Worm (Caenorhabditis elegans) whole organism, L4 larva: ENCODE measurements around the gene smex-1.
"Not testable (repeated sequence)": the region's sequence is repeated elsewhere in the genome, so short reads cannot be mapped to it uniquely, and the experiment has no call there.

Source experiments
- F26F4.8 ChIP-seq: fragments of 200-800 bp; sonication (Bioruptor generic); conservative IDR thresholded peaks from 2 replicates; pipeline ENCODE4 v1.3.6; 2022; ENCODE audit warnings: missing genetic modification characterization, missing compliant biosample characterization
- F49E8.2 ChIP-seq: sonication (generic microtip); optimal IDR thresholded peaks from 2 replicates; lab custom pipeline; 2016; ENCODE audit warnings: missing compliant biosample characterization, mild to moderate bottlenecking, missing genetic modification characterization, borderline replicate concordance
- T20F7.1 ChIP-seq: fragments of 200-800 bp; sonication (Bioruptor generic); optimal IDR thresholded peaks from 2 replicates; lab custom pipeline; 2018; ENCODE audit warnings: mild to moderate bottlenecking, missing genetic modification characterization, missing compliant biosample characterization
- T26A8.4 ChIP-seq: fragments of 200-800 bp; sonication (Bioruptor generic); IDR thresholded peaks from 2 replicates; pipeline ENCODE4 v1.3.6; 2022; ENCODE audit warnings: missing genetic modification characterization, missing compliant biosample characterization
- Y105C5A.15 ChIP-seq: fragments of 200-800 bp; sonication (Bioruptor generic); IDR thresholded peaks from 2 replicates; pipeline ENCODE4 v1.3.6; 2022; ENCODE audit warnings: missing genetic modification characterization, missing compliant biosample characterization
- ZK546.5 ChIP-seq, 2 experiments: sonication (generic microtip); optimal IDR thresholded peaks; 2 replicates each; lab custom pipeline; 2017; ENCODE audit warnings: missing biosample characterization in 2 of 2, missing genetic modification characterization in 2 of 2
- ama-1 ChIP-seq: fragments of 150-350 bp; optimal IDR thresholded peaks from 2 replicates; lab custom pipeline; 2014; ENCODE audit warnings: inconsistent platforms, mixed read lengths
- arid-1 ChIP-seq: fragments of 200-800 bp; sonication (Bioruptor generic); conservative IDR thresholded peaks from 2 replicates; pipeline ENCODE4 v1.3.6; 2022; ENCODE audit warnings: missing genetic modification reagents, missing genetic modification characterization, missing compliant biosample characterization
- ceh-20 ChIP-seq: fragments of 200-800 bp; sonication (Bioruptor generic); IDR thresholded peaks from 2 replicates; pipeline ENCODE4 v1.3.6; 2022; ENCODE audit warnings: missing genetic modification reagents, missing genetic modification characterization, missing compliant biosample characterization
- ceh-28 ChIP-seq: fragments of 150-350 bp; optimal IDR thresholded peaks from 2 replicates; lab custom pipeline; 2014; ENCODE audit warnings: missing biosample characterization, missing genetic modification reagents, missing genetic modification characterization
- ctbp-1 ChIP-seq: fragments of 200-800 bp; sonication (Bioruptor generic); IDR thresholded peaks from 2 replicates; pipeline ENCODE4 v1.3.6; 2022; ENCODE audit warnings: missing genetic modification reagents, missing genetic modification characterization, missing compliant biosample characterization
- daf-8 ChIP-seq: fragments of 200-800 bp; sonication (Bioruptor generic); IDR thresholded peaks from 2 replicates; pipeline ENCODE4 v1.3.6; 2022; ENCODE audit warnings: missing genetic modification characterization, missing compliant biosample characterization
- fkh-10 ChIP-seq: fragments of 150-350 bp; optimal IDR thresholded peaks from 2 replicates; lab custom pipeline; 2014; ENCODE audit warnings: missing biosample characterization, missing genetic modification reagents, missing genetic modification characterization
- gei-8 ChIP-seq: fragments of 200-800 bp; sonication (Bioruptor generic); optimal IDR thresholded peaks from 2 replicates; lab custom pipeline; 2018; ENCODE audit warnings: mild to moderate bottlenecking, missing genetic modification characterization, missing compliant biosample characterization
- hlh-30 ChIP-seq: sonication (generic microtip); optimal IDR thresholded peaks from 2 replicates; lab custom pipeline; 2017; ENCODE audit warnings: antibody characterized with exemption, mild to moderate bottlenecking, missing genetic modification characterization, missing compliant biosample characterization; ENCODE audit not compliant: insufficient read depth
- hmg-1.1 ChIP-seq: fragments of 200-800 bp; sonication (Bioruptor generic); IDR thresholded peaks from 2 replicates; pipeline ENCODE4 v1.3.6; 2022; ENCODE audit warnings: missing genetic modification reagents, missing genetic modification characterization, missing compliant biosample characterization
- lim-7 ChIP-seq: fragments of 200-800 bp; sonication (Bioruptor generic); IDR thresholded peaks from 2 replicates; pipeline ENCODE4 v1.3.6; 2022; ENCODE audit warnings: missing genetic modification characterization, missing compliant biosample characterization
- lin-13 ChIP-seq: fragments of 150-350 bp; optimal IDR thresholded peaks from 2 replicates; lab custom pipeline; 2014; ENCODE audit warnings: missing biosample characterization, missing genetic modification reagents, missing genetic modification characterization
- lin-29 ChIP-seq: fragments of 200-800 bp; sonication (Bioruptor generic); IDR thresholded peaks from 2 replicates; pipeline ENCODE4 v1.3.6; 2022; ENCODE audit warnings: missing genetic modification reagents, missing genetic modification characterization, missing compliant biosample characterization
- lin-39 ChIP-seq: fragments of 150-350 bp; optimal IDR thresholded peaks from 2 replicates; lab custom pipeline; 2014; ENCODE audit warnings: missing biosample characterization, missing genetic modification reagents, missing genetic modification characterization
- lsy-2 ChIP-seq, 2 experiments: fragments of 150-350 bp in 1 of 2; sonication (generic microtip) in 1 of 2; optimal IDR thresholded peaks; 2 replicates each; lab custom pipeline; 2014 to 2017; ENCODE audit warnings: missing biosample characterization in 2 of 2, missing genetic modification characterization in 2 of 2
- nhr-237 ChIP-seq: sonication (generic microtip); optimal IDR thresholded peaks from 2 replicates; lab custom pipeline; 2017; ENCODE audit warnings: missing biosample characterization, missing genetic modification characterization
- nhr-28 ChIP-seq: fragments of 150-350 bp; optimal IDR thresholded peaks from 2 replicates; lab custom pipeline; 2014; ENCODE audit warnings: missing biosample characterization, missing genetic modification characterization
- nhr-41 ChIP-seq: fragments of 200-800 bp; sonication (Bioruptor generic); IDR thresholded peaks from 2 replicates; pipeline ENCODE4 v1.3.6; 2022; ENCODE audit warnings: missing genetic modification reagents, missing genetic modification characterization, missing compliant biosample characterization
- nhr-76 ChIP-seq: fragments of 150-350 bp; optimal IDR thresholded peaks from 2 replicates; lab custom pipeline; 2014; ENCODE audit warnings: missing biosample characterization, missing genetic modification characterization
- php-3 ChIP-seq: fragments of 200-800 bp; sonication (Bioruptor generic); IDR thresholded peaks from 2 replicates; pipeline ENCODE4 v1.3.6; 2022; ENCODE audit warnings: missing genetic modification reagents, missing genetic modification characterization, missing compliant biosample characterization
- rbr-2 ChIP-seq: sonication (generic microtip); optimal IDR thresholded peaks from 2 replicates; lab custom pipeline; 2016; ENCODE audit warnings: missing genotype, missing genetic modification characterization, missing compliant biosample characterization
- sdz-12 ChIP-seq: fragments of 200-800 bp; sonication (Bioruptor generic); optimal IDR thresholded peaks from 2 replicates; lab custom pipeline; 2018; ENCODE audit warnings: mild to moderate bottlenecking, missing genetic modification characterization, missing compliant biosample characterization
- unc-62 ChIP-seq, 3 experiments: fragments of 150-350 bp in 1 of 3; sonication (generic microtip); optimal IDR thresholded peaks in 2 of 3; peaks in 1 of 3; 1 replicate in 1 of 3; 2 replicates in 2 of 3; lab custom pipeline; 2014 to 2017; ENCODE audit warnings: missing biosample characterization in 3 of 3, missing genetic modification characterization in 3 of 3, missing genetic modification reagents in 3 of 3, missing genotype in 1 of 3
- vab-7 ChIP-seq: fragments of 200-800 bp; sonication (Bioruptor generic); IDR thresholded peaks from 2 replicates; pipeline ENCODE4 v1.3.6; 2022; ENCODE audit warnings: missing genetic modification reagents, missing genetic modification characterization, missing compliant biosample characterization
- zfp-2 ChIP-seq: sonication (generic microtip); optimal IDR thresholded peaks from 2 replicates; lab custom pipeline; 2016; ENCODE audit warnings: mild to moderate bottlenecking, missing genetic modification characterization, missing compliant biosample characterization
- zip-11 ChIP-seq: fragments of 200-800 bp; sonication (Bioruptor generic); IDR thresholded peaks from 2 replicates; pipeline ENCODE4 v1.3.6; 2022; ENCODE audit warnings: missing genetic modification characterization, missing compliant biosample characterization
- ztf-7 ChIP-seq: fragments of 150-350 bp; optimal IDR thresholded peaks from 2 replicates; lab custom pipeline; 2014; ENCODE audit warnings: missing biosample characterization, missing genetic modification characterization

The smex-1 gene

DNA sequence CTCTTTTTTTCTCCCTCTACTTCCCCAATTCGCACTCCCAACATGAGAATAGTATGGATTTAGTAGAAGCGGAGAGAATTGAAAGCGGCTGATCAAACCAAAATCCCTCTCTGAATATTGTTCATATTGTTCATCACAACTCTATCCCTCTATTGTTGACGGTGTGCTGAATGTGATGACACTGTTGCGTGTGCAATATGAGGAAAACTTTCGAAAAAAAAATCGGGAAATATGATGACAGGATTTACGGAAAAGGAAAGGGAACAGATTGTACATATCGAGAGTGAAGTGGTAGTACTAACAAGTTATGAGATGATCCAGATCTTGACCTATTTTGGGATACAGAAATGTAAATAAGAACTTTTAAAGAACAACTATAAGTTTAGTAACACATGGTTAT is at the start of gene smex-1:
TSS of gene smex-1 (minus strand) at position 101 of the 400 bp plus-strand sequence.
- TF ChIP-seq T20F7.1 (GFP tag; lab: Kevin White, UChicago), result no peak
- TF ChIP-seq lin-39, result no peak
- no peak for TF ChIP-seq nhr-41 (GFP tag; lab: Robert Waterston, UW)
- TF ChIP-seq arid-1 (GFP tag; lab: Robert Waterston, UW), result no peak
- no peak for TF ChIP-seq zip-11 (GFP tag; lab: Robert Waterston, UW)
- no peak for TF ChIP-seq F26F4.8 (GFP tag; lab: Robert Waterston, UW)
- TF ChIP-seq F49E8.2 (tag; lab: Kevin White, UChicago), result no peak
- no peak for TF ChIP-seq fkh-10
- no peak for TF ChIP-seq sdz-12 (GFP tag; lab: Kevin White, UChicago)
- no peak for TF ChIP-seq hmg-1.1 (GFP tag; lab: Robert Waterston, UW)
- TF ChIP-seq ama-1 (lab: Kevin White, UChicago), result no peak

DNA sequence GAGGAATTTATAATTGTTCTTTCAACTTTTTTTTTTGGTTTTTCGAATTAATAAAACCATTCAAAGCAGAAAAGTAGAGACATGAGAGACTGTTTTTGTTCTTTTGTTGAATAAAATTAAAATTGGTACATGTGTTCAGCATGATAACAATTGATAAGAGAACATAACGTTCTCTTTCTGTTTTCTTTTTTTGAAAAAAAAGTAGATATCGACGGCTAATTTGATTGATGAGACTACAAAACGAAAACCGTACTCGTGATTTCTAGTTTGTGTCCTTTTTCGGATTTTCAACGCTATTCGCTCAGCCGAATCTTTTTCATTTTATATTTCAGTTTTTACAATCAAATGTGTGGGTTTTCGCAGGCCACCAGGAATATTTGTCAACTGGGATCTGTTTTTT is 49.7 kb upstream of the smex-1 start, which contains the start of gene C08D8.1:
TSS of gene C08D8.1 (plus strand) at position 324 of the 400 bp plus-strand sequence.
- peak; percentile 97 for TF ChIP-seq nhr-28
- TF ChIP-seq ceh-20 (GFP tag; lab: Robert Waterston, UW), result 0 out of 2 replicates have a peak, but pooled peaks have one; percentile 19
- TF ChIP-seq php-3 (GFP tag; lab: Robert Waterston, UW), result no peak
- peak in 1 of 2 experiments; percentile 44 for TF ChIP-seq unc-62 (GFP tag; optimal IDR thresholded peaks at IDR 0.05 in 1 of 2; lab: Kevin White, UChicago)
- no peak for TF ChIP-seq unc-62 (tag; optimal IDR thresholded peaks at IDR 0.05; lab: Kevin White, UChicago)

DNA sequence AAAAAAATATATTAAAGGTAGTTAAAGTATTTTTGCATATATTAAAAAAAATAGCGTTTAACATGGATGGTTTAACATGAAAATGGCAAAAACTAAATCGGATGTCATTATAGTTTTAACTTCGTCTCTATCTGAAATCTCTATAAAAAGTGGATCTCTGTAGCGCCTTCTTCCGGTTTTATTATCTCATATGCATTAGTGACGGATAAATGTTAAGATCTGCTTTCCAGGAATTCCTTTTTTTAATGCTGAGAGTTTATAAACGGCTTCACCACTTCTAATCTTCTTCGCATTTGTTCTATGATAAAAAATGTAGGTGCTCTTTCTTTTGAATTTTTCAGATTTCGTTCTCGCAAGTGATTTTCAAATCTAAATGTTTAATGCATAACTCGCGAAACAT is 46.6 kb upstream of the smex-1 start:
- TF ChIP-seq unc-62 (GFP tag; optimal IDR thresholded peaks at IDR 0.05 in 1 of 2; lab: Kevin White, UChicago), result peak in 1 of 2 experiments; percentile 16
- no peak for TF ChIP-seq unc-62 (tag; optimal IDR thresholded peaks at IDR 0.05; lab: Kevin White, UChicago)
- TF ChIP-seq daf-8 (GFP tag; lab: Robert Waterston, UW), result no peak

ce11 chrV:8340924-8341323 is 45.2 kb upstream of the smex-1 start, which contains the start of gene C08D8.7:
C08D8.7 (plus strand) TSS chrV:8341224.
- peak in 1 of 2 experiments; percentile 27 for TF ChIP-seq unc-62 (GFP tag; optimal IDR thresholded peaks at IDR 0.05 in 1 of 2; lab: Kevin White, UChicago)
- TF ChIP-seq unc-62 (tag; optimal IDR thresholded peaks at IDR 0.05; lab: Kevin White, UChicago), result not testable (repeated sequence)

DNA sequence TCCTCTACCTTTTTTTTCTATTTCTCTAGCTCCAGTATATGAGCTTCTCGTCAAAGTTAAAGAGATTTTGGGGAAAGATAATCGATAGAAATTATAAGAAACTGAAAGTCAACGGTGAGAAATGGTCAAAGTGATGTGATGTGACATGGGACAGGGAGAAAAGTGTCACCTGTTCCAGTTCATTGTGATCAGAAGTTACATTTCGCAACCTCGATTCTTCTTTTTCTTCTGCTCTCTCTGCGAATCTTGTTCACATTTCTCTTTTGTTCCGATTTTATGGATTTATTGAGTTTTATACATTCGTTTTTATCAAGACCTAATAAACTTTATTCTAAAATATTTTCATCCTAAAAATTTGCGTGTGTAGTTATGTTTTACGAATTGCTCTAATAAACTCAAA is 39.9 kb upstream of the smex-1 start:
- TF ChIP-seq unc-62 (GFP tag; optimal IDR thresholded peaks at IDR 0.05 in 1 of 2; lab: Kevin White, UChicago) (peak in 1 of 2 experiments; percentile 45), unc-62 (tag; optimal IDR thresholded peaks at IDR 0.05; lab: Kevin White, UChicago) (no peak), lin-13 (GFP tag; lab: Kevin White, UChicago) (no peak), hlh-30 (tag; lab: Kevin White, UChicago) (peak; percentile 32)
- TF ChIP-seq, all 104 proteins: peak for 2

DNA sequence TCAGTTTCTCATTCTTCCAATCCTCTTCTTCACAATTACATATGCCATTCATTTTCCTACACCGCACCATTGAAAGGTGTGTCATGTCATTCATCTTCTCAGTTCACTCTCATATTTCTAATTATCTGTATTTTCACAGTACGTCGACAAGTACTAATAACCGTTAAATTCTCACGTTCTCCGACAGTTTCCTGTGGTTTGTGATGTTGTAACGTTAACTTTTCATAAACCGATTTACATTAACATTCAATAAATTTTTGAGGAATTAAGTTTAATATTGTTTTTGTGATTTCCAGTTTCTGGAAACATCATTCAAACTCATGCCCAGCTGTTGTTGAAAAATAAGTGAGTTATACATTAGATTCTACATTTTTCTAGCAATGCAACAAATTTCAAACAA is 38.6 kb upstream of the smex-1 start, which contains the start of gene tmd-2:
TSS of gene tmd-2 (plus strand) at position 301 of the 400 bp plus-strand sequence.
- TF ChIP-seq lim-7 (GFP tag; lab: Robert Waterston, UW) (no peak), gei-8 (no peak), zfp-2 (tag; lab: Kevin White, UChicago) (no peak), ctbp-1 (GFP tag; lab: Robert Waterston, UW) (no peak), nhr-41 (GFP tag; lab: Robert Waterston, UW) (no peak), ZK546.5 (tag; optimal IDR thresholded peaks at IDR 0.05; lab: Kevin White, UChicago) (no peak), nhr-237 (tag; lab: Kevin White, UChicago) (no peak), Y105C5A.15 (GFP tag; lab: Robert Waterston, UW) (no peak), ztf-7 (no peak), hmg-1.1 (GFP tag; lab: Robert Waterston, UW) (no peak), nhr-76 (tag; lab: Kevin White, UChicago) (no peak), php-3 (GFP tag; lab: Robert Waterston, UW) (no peak), vab-7 (GFP tag; lab: Robert Waterston, UW) (no peak), ceh-28 (tag; lab: Kevin White, UChicago) (no peak), F26F4.8 (GFP tag; lab: Robert Waterston, UW) (no peak), rbr-2 (tag; lab: Kevin White, UChicago) (no peak), lsy-2 (tag; optimal IDR thresholded peaks at IDR 0.05; lab: Kevin White, UChicago) (no peak), ama-1 (lab: Kevin White, UChicago) (no peak), T26A8.4 (GFP tag; lab: Robert Waterston, UW) (no peak), lin-29 (GFP tag; lab: Robert Waterston, UW) (no peak)
